Fruit fly (Drosophila melanogaster) whole organism, embryonic: ENCODE measurements around the gene RNF220.

ENCODE experiments used
- Adf1 ChIP-seq: fragments of 200-800 bp; sonication (Bioruptor generic); IDR thresholded peaks from 2 replicates; pipeline ENCODE4 v1.3.6; 2022; ENCODE audit warnings: missing biosample characterization, missing genetic modification characterization
- CG10979 ChIP-seq: fragments of 200-800 bp; sonication (Bioruptor generic); optimal IDR thresholded peaks from 2 replicates; lab custom pipeline; 2018; ENCODE audit warnings: missing biosample characterization, mild to moderate bottlenecking, missing genetic modification characterization, moderate library complexity
- CG1233 ChIP-seq: fragments of 200-800 bp; sonication (Bioruptor generic); optimal IDR thresholded peaks from 4 replicates; lab custom pipeline; 2018; ENCODE audit warnings: missing biosample characterization, mild to moderate bottlenecking, missing genetic modification characterization
- CG13894 ChIP-seq: fragments of 200-800 bp; sonication (Bioruptor generic); optimal IDR thresholded peaks from 3 replicates; lab custom pipeline; 2018; ENCODE audit warnings: missing biosample characterization, mild to moderate bottlenecking, missing genetic modification characterization, moderate library complexity
- CG14014 ChIP-seq: fragments of 200-800 bp; sonication (Bioruptor generic); IDR thresholded peaks from 2 replicates; pipeline ENCODE4 v1.3.6; 2022; ENCODE audit warnings: missing biosample characterization, missing genetic modification characterization
- CG14710 ChIP-seq: fragments of 200-800 bp; sonication (Bioruptor generic); optimal IDR thresholded peaks from 3 replicates; lab custom pipeline; 2019; ENCODE audit warnings: missing biosample characterization, mild to moderate bottlenecking, missing genetic modification characterization, moderate library complexity
- CG1603 ChIP-seq: fragments of 200-800 bp; sonication (Bioruptor generic); optimal IDR thresholded peaks from 2 replicates; lab custom pipeline; 2019; ENCODE audit warnings: missing biosample characterization, mild to moderate bottlenecking, missing genetic modification characterization, moderate library complexity
- CG17359 ChIP-seq: fragments of 200-800 bp; sonication (Bioruptor generic); optimal IDR thresholded peaks from 3 replicates; lab custom pipeline; 2018; ENCODE audit warnings: missing biosample characterization, mild to moderate bottlenecking, missing genetic modification characterization, moderate library complexity
- CG17361 ChIP-seq: fragments of 200-800 bp; sonication (Bioruptor generic); IDR thresholded peaks from 3 replicates; pipeline ENCODE4 v1.3.6; 2022; ENCODE audit warnings: missing biosample characterization, missing genetic modification characterization
- CG17829 ChIP-seq: fragments of 200-800 bp; optimal IDR thresholded peaks from 2 replicates; lab custom pipeline; 2019; ENCODE audit warnings: missing biosample characterization, mild to moderate bottlenecking, missing genetic modification characterization, moderate library complexity
- CG18599 ChIP-seq: fragments of 200-800 bp; sonication (Bioruptor generic); optimal IDR thresholded peaks from 3 replicates; lab custom pipeline; 2017; ENCODE audit warnings: missing biosample characterization, missing genetic modification characterization, mild to moderate bottlenecking, moderate library complexity, missing genetic modification reagents
- CG2712 ChIP-seq: fragments of 200-800 bp; optimal IDR thresholded peaks from 3 replicates; lab custom pipeline; 2019; ENCODE audit warnings: missing biosample characterization, mild to moderate bottlenecking, missing genetic modification characterization, moderate library complexity
- CG30403 ChIP-seq: fragments of 200-800 bp; sonication (Bioruptor generic); optimal IDR thresholded peaks from 3 replicates; lab custom pipeline; 2016; ENCODE audit warnings: missing biosample characterization, missing genetic modification characterization
- CG3065 ChIP-seq: fragments of 200-800 bp; sonication (Bioruptor generic); optimal IDR thresholded peaks from 2 replicates; lab custom pipeline; 2016; ENCODE audit warnings: missing biosample characterization, missing genetic modification characterization
- CG33557 ChIP-seq: fragments of 200-800 bp; sonication (Bioruptor generic); optimal IDR thresholded peaks from 2 replicates; lab custom pipeline; 2019; ENCODE audit warnings: missing biosample characterization, mild to moderate bottlenecking, missing genetic modification characterization, moderate library complexity
- CG34224 ChIP-seq: fragments of 200-800 bp; sonication (Bioruptor generic); IDR thresholded peaks from 3 replicates; pipeline ENCODE4 v1.3.6; 2022; ENCODE audit warnings: missing biosample characterization, missing genetic modification characterization; ENCODE audit not compliant: partially characterized antibody
- CG3838 ChIP-seq: fragments of 200-800 bp; sonication (Bioruptor generic); optimal IDR thresholded peaks from 3 replicates; lab custom pipeline; 2016; ENCODE audit warnings: missing biosample characterization, missing genetic modification characterization
- CG3847 ChIP-seq: fragments of 200-800 bp; sonication (Bioruptor generic); IDR thresholded peaks from 2 replicates; pipeline ENCODE4 v1.3.6; 2022; ENCODE audit warnings: missing biosample characterization, missing genetic modification characterization
- CG6813 ChIP-seq: fragments of 200-800 bp; sonication (Bioruptor generic); optimal IDR thresholded peaks from 2 replicates; lab custom pipeline; 2017; ENCODE audit warnings: missing biosample characterization, missing genetic modification characterization, mild to moderate bottlenecking, moderate library complexity, missing genetic modification reagents
- CG7839 ChIP-seq: fragments of 200-800 bp; sonication (Bioruptor generic); optimal IDR thresholded peaks from 3 replicates; lab custom pipeline; 2018; ENCODE audit warnings: missing biosample characterization, mild to moderate bottlenecking, missing genetic modification characterization, moderate library complexity
- CG9817 ChIP-seq: fragments of 200-800 bp; sonication (Bioruptor generic); optimal IDR thresholded peaks from 2 replicates; lab custom pipeline; 2018; ENCODE audit warnings: missing biosample characterization, mild to moderate bottlenecking, missing genetic modification characterization, moderate library complexity
- Dad ChIP-seq: fragments of 200-800 bp; sonication (Bioruptor generic); optimal IDR thresholded peaks from 3 replicates; lab custom pipeline; 2016; ENCODE audit warnings: missing biosample characterization, missing genetic modification characterization
- E2f2 ChIP-seq: fragments of 200-800 bp; sonication (Bioruptor generic); IDR thresholded peaks from 2 replicates; pipeline ENCODE4 v1.3.6; 2022; ENCODE audit warnings: missing biosample characterization, missing genetic modification characterization
- Fer1 ChIP-seq: fragments of 200-800 bp; sonication (Bioruptor generic); optimal IDR thresholded peaks from 2 replicates; lab custom pipeline; 2017; ENCODE audit warnings: missing biosample characterization, mild to moderate bottlenecking, missing genetic modification characterization
- Gug ChIP-seq: fragments of 200-800 bp; sonication (Bioruptor generic); IDR thresholded peaks from 4 replicates; pipeline ENCODE4 v1.3.6; 2022; ENCODE audit warnings: missing biosample characterization, missing genetic modification characterization
- Hr3 ChIP-seq: fragments of 200-800 bp; sonication (Bioruptor generic); optimal IDR thresholded peaks from 3 replicates; lab custom pipeline; 2016; ENCODE audit warnings: missing biosample characterization, missing genetic modification characterization
- Hr51 ChIP-seq, 2 experiments: fragments of 200-800 bp; sonication (Bioruptor generic); optimal IDR thresholded peaks; 2 replicates in 1 of 2; 3 replicates in 1 of 2; lab custom pipeline; 2016 to 2018; ENCODE audit warnings: missing biosample characterization in 2 of 2, missing genetic modification characterization in 2 of 2, mild to moderate bottlenecking in 1 of 2, moderate library complexity in 1 of 2
- NC2β ChIP-seq: fragments of 200-800 bp; sonication (Bioruptor generic); optimal IDR thresholded peaks from 2 replicates; lab custom pipeline; 2016; ENCODE audit warnings: missing biosample characterization, missing genetic modification characterization
- Optix ChIP-seq: fragments of 200-800 bp; sonication (Bioruptor generic); IDR thresholded peaks from 3 replicates; pipeline ENCODE4 v1.3.6; 2022; ENCODE audit warnings: missing biosample characterization, missing genetic modification characterization
- Sox102F ChIP-seq: fragments of 200-800 bp; sonication (Bioruptor generic); optimal IDR thresholded peaks from 2 replicates; lab custom pipeline; 2018; ENCODE audit warnings: missing biosample characterization, mild to moderate bottlenecking, missing genetic modification characterization, moderate library complexity
- Spps ChIP-seq: fragments of 200-800 bp; sonication (Bioruptor generic); optimal IDR thresholded peaks from 2 replicates; lab custom pipeline; 2018; ENCODE audit warnings: missing biosample characterization, mild to moderate bottlenecking, missing genetic modification characterization
- Xrp1 ChIP-seq: fragments of 200-800 bp; sonication (Bioruptor generic); IDR thresholded peaks from 2 replicates; pipeline ENCODE4 v1.3.6; 2022; ENCODE audit warnings: missing biosample characterization, missing genetic modification characterization
- chif ChIP-seq, 2 experiments: fragments of 200-800 bp; sonication (Bioruptor generic); optimal IDR thresholded peaks; 3 replicates each; lab custom pipeline; 2016; ENCODE audit warnings: missing biosample characterization in 2 of 2, missing genetic modification characterization in 2 of 2
- croc ChIP-seq: fragments of 200-800 bp; sonication (Bioruptor generic); conservative IDR thresholded peaks from 3 replicates; pipeline ENCODE4 v1.3.6; 2022; ENCODE audit warnings: missing biosample characterization, missing genetic modification characterization
- dmrt11E ChIP-seq: fragments of 200-800 bp; sonication (Bioruptor generic); optimal IDR thresholded peaks from 3 replicates; lab custom pipeline; 2018; ENCODE audit warnings: missing biosample characterization, mild to moderate bottlenecking, missing genetic modification characterization, moderate library complexity
- eve ChIP-seq, 2 experiments: fragments of >200 bp; optimal IDR thresholded peaks; 2 replicates each; lab custom pipeline; 2017; ENCODE audit warnings: missing biosample characterization in 2 of 2, missing genetic modification characterization in 2 of 2
- gcm2 ChIP-seq: fragments of 200-800 bp; sonication (Bioruptor generic); optimal IDR thresholded peaks from 2 replicates; lab custom pipeline; 2016; ENCODE audit warnings: missing biosample characterization, missing genetic modification characterization
- hkb ChIP-seq, 2 experiments: fragments of 200-800 bp in 1 of 2; fragments of >200 bp in 1 of 2; sonication (Bioruptor generic) in 1 of 2; IDR thresholded peaks in 1 of 2; optimal IDR thresholded peaks in 1 of 2; 2 replicates each; pipeline versions ENCODE4 v1.3.6 to Lab custom; 2017 to 2022; ENCODE audit warnings: missing biosample characterization in 1 of 2, missing genetic modification characterization in 1 of 2
- inv ChIP-seq: fragments of 200-800 bp; sonication (Bioruptor generic); IDR thresholded peaks from 2 replicates; pipeline ENCODE4 v1.3.6; 2022; ENCODE audit warnings: missing biosample characterization, missing genetic modification characterization; ENCODE audit not compliant: partially characterized antibody
- jumu ChIP-seq: fragments of 200-800 bp; sonication (Bioruptor generic); optimal IDR thresholded peaks from 3 replicates; lab custom pipeline; 2016; ENCODE audit warnings: missing biosample characterization, missing genetic modification characterization
- lbe ChIP-seq: fragments of 200-800 bp; sonication (Bioruptor generic); optimal IDR thresholded peaks from 2 replicates; lab custom pipeline; 2016; ENCODE audit warnings: missing biosample characterization, mild to moderate bottlenecking, missing genetic modification characterization
- oc ChIP-seq: fragments of 200-800 bp; sonication (Bioruptor generic); optimal IDR thresholded peaks from 2 replicates; lab custom pipeline; 2018; ENCODE audit warnings: missing biosample characterization, mild to moderate bottlenecking, missing genetic modification characterization, moderate library complexity
- p53 ChIP-seq: fragments of 200-800 bp; sonication (Bioruptor generic); optimal IDR thresholded peaks from 2 replicates; lab custom pipeline; 2016; ENCODE audit warnings: missing biosample characterization, missing genetic modification characterization
- prd ChIP-seq, 3 experiments: fragments of >200 bp in 2 of 3; fragments of 200-800 bp in 1 of 3; sonication (Bioruptor generic) in 1 of 3; optimal IDR thresholded peaks in 2 of 3; IDR thresholded peaks in 1 of 3; 2 replicates in 2 of 3; 3 replicates in 1 of 3; pipeline versions ENCODE4 v1.3.6 to Lab custom; 2017 to 2022; ENCODE audit warnings: missing biosample characterization in 1 of 3, missing genetic modification characterization in 1 of 3
- pum ChIP-seq: fragments of 200-800 bp; sonication (Bioruptor generic); optimal IDR thresholded peaks from 2 replicates; lab custom pipeline; 2016; ENCODE audit warnings: missing biosample characterization, missing genetic modification characterization
- pzg ChIP-seq: fragments of 200-800 bp; sonication (Bioruptor generic); optimal IDR thresholded peaks from 3 replicates; lab custom pipeline; 2018; ENCODE audit warnings: missing biosample characterization, mild to moderate bottlenecking, missing genetic modification characterization, moderate library complexity
- seq ChIP-seq: fragments of 200-800 bp; sonication (Bioruptor generic); IDR thresholded peaks from 2 replicates; pipeline ENCODE4 v1.3.6; 2022; ENCODE audit warnings: missing biosample characterization, missing genetic modification characterization
- tap ChIP-seq: fragments of 200-800 bp; optimal IDR thresholded peaks from 3 replicates; lab custom pipeline; 2019; ENCODE audit warnings: missing biosample characterization, mild to moderate bottlenecking, missing genetic modification characterization, moderate library complexity
- zen ChIP-seq: fragments of 200-800 bp; sonication (Bioruptor generic); optimal IDR thresholded peaks from 3 replicates; lab custom pipeline; 2018; ENCODE audit warnings: missing biosample characterization, mild to moderate bottlenecking, missing genetic modification characterization, moderate library complexity

The RNF220 gene

DNA sequence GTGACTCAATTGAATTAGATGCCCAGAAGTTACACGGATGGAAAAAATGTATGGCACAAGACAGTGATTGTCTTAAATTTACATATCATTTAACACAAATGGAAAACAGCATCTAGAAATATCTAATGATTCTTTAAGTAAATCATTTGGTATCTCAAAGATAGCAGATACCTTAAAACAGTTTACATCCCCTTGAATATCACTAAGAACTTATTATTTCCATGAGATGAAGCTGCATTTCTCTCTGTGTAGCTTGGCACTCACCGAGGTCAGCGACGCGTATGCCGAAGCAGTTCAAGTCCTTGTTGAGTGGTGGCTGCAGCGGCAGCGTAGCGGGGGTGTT is 6.6 kb downstream of the RNF220 start (continued):
- no peak for TF ChIP-seq CG34224 (GFP tag; lab: Robert Waterston, UW)
- TF ChIP-seq Hr51 (GFP tag; optimal IDR thresholded peaks at IDR 0.05; lab: Kevin White, UChicago), result peak in 1 of 2 experiments; percentile 41
- peak; percentile 47 for TF ChIP-seq CG17829
- peak; percentile 1 for TF ChIP-seq CG30403
- no peak for TF ChIP-seq CG13894 (tag; lab: Kevin White, UChicago)
- peak; percentile 71 for TF ChIP-seq CG18599 (GFP tag; lab: Kevin White, UChicago)
- no peak for TF ChIP-seq NC2β (GFP tag; lab: Kevin White, UChicago)
- TF ChIP-seq tap (tag; lab: Kevin White, UChicago), result peak; percentile 8
- peak; percentile 57 for TF ChIP-seq seq (GFP tag; lab: Robert Waterston, UW)
- peak; percentile 6 for TF ChIP-seq Hr3
- TF ChIP-seq dmrt11E (tag; lab: Kevin White, UChicago), result peak; percentile 32
- peak; percentile 21 for TF ChIP-seq pum
- no peak for TF ChIP-seq Optix
- peak; percentile 60 for TF ChIP-seq Xrp1 (GFP tag; lab: Robert Waterston, UW)
- TF ChIP-seq CG2712 (tag; lab: Kevin White, UChicago), result peak; percentile 62
- no peak for TF ChIP-seq CG33557 (GFP tag; lab: Kevin White, UChicago)
- TF ChIP-seq inv (GFP tag; lab: Robert Waterston, UW), result no peak
- TF ChIP-seq p53 (GFP tag; lab: Kevin White, UChicago), result no peak
- no peak for TF ChIP-seq CG3838 (GFP tag; lab: Kevin White, UChicago)
- TF ChIP-seq CG1233 (GFP tag; lab: Kevin White, UChicago), result peak; percentile 3
- TF ChIP-seq Dad, result no peak
- no peak for TF ChIP-seq Gug (GFP tag; lab: Robert Waterston, UW)
- peak; percentile 16 for TF ChIP-seq zen (tag; lab: Kevin White, UChicago)
- no peak for TF ChIP-seq pzg
- TF ChIP-seq chif (GFP tag; optimal IDR thresholded peaks at IDR 0.05; lab: Kevin White, UChicago), result no peak
- no peak for TF ChIP-seq hkb (optimal IDR thresholded peaks at IDR 0.05; lab: Kevin White, UChicago)
- TF ChIP-seq hkb (GFP tag; IDR thresholded peaks at IDR 0.05; lab: Robert Waterston, UW), result 0 out of 2 replicates have a peak, but pooled peaks have one; percentile 15
- peak; percentile 12 for TF ChIP-seq CG6813
- TF ChIP-seq Sox102F (GFP tag; lab: Kevin White, UChicago), result peak; percentile 33
- TF ChIP-seq CG7839 (tag; lab: Kevin White, UChicago), result peak; percentile 55
- TF ChIP-seq CG1603 (tag; lab: Kevin White, UChicago), result peak; percentile 47
- TF ChIP-seq CG14014, result no peak
- TF ChIP-seq jumu (GFP tag; lab: Kevin White, UChicago), result peak; percentile 22
- no peak for TF ChIP-seq eve (GFP tag; optimal IDR thresholded peaks at IDR 0.05; lab: Kevin White, UChicago)
- no peak for TF ChIP-seq gcm2 (GFP tag; lab: Kevin White, UChicago)
- peak; percentile 55 for TF ChIP-seq CG14710 (tag; lab: Kevin White, UChicago)
- TF ChIP-seq CG9817 (tag; lab: Kevin White, UChicago), result peak; percentile 23
- TF ChIP-seq lbe (GFP tag; lab: Kevin White, UChicago), result no peak
- TF ChIP-seq E2f2 (GFP tag; lab: Robert Waterston, UW), result no peak
- TF ChIP-seq CG10979 (tag; lab: Kevin White, UChicago), result peak; percentile 64
- TF ChIP-seq Adf1 (GFP tag; lab: Robert Waterston, UW), result no peak
- no peak for TF ChIP-seq prd (optimal IDR thresholded peaks at IDR 0.05; lab: Kevin White, UChicago)
- 0 out of 3 replicates have a peak, but pooled peaks have one; percentile 23 for TF ChIP-seq prd (GFP tag; IDR thresholded peaks at IDR 0.05; lab: Robert Waterston, UW)
- no peak for TF ChIP-seq Spps (tag; lab: Kevin White, UChicago)
- 0 out of 2 replicates have a peak, but pooled peaks have one; percentile 18 for TF ChIP-seq CG3847 (GFP tag; lab: Robert Waterston, UW)
- TF ChIP-seq CG17361 (GFP tag; lab: Robert Waterston, UW), result peak; percentile 43; the same call in 1 of the 3 replicates
- no peak for TF ChIP-seq CG3065
- TF ChIP-seq croc (GFP tag; lab: Robert Waterston, UW), result no peak
- TF ChIP-seq oc (tag; lab: Kevin White, UChicago), result no peak
- peak; percentile 62 for TF ChIP-seq CG17359 (tag; lab: Kevin White, UChicago)
- TF ChIP-seq Fer1 (GFP tag; lab: Kevin White, UChicago), result peak; percentile 27
